Fruit fly (Drosophila melanogaster) whole organism: ENCODE data around the gene Sfp24Bc.

Experiments used
- CG8478 ChIP-seq: fragments of >200 bp; optimal IDR thresholded peaks from 2 replicates; lab custom pipeline; 2018; ENCODE audit warnings: inconsistent platforms
- Dll ChIP-seq: fragments of >200 bp; optimal IDR thresholded peaks from 2 replicates; lab custom pipeline; 2017
- EcR ChIP-seq, 2 experiments: fragments of >200 bp; optimal IDR thresholded peaks; 2 replicates each; lab custom pipeline; 2017; ENCODE audit warnings: missing biosample characterization in 2 of 2, missing genetic modification characterization in 2 of 2, missing genetic modification reagents in 2 of 2
- pan ChIP-seq: fragments of >200 bp; optimal IDR thresholded peaks from 2 replicates; lab custom pipeline; 2017
- psq ChIP-seq: fragments of >200 bp; optimal IDR thresholded peaks from 2 replicates; lab custom pipeline; 2017
- usp ChIP-seq: fragments of >200 bp; optimal IDR thresholded peaks from 2 replicates; lab custom pipeline; 2017; ENCODE audit warnings: missing biosample characterization, missing genetic modification characterization, mixed read lengths

DNA sequence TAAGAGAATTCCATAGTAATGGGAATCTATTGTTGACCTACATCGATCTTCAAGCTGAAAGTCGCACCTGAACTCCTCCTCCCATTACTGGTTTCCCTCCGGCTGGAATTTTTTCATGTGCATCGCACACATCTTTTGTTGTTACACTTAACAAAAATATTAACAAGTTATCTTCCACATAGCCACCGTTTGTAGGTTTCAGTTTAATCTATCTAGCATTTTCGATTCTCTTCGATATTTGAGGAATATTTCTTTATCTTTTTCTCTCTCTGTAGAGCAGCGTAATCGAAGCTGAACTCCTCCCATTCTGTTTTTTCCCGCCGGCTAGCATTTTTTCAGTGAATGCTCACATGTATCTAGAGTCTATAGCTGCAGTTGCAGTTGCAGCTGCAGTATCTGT is 45.6 kb downstream of the Sfp24Bc start:
- no peak for TF ChIP-seq pan (lab: Kevin White, UChicago)
- TF ChIP-seq usp (GFP tag; lab: Kevin White, UChicago): no peak
- no peak for TF ChIP-seq Dll
- TF ChIP-seq psq (lab: Kevin White, UChicago): no peak
- TF ChIP-seq EcR (GFP tag; optimal IDR thresholded peaks at IDR 0.05; lab: Kevin White, UChicago): no peak
- no peak for TF ChIP-seq CG8478 (lab: Kevin White, UChicago)
